Fruit fly (Drosophila melanogaster) whole organism, pupa: ENCODE data around the gene CG13786.
A peak's percentile ranks its signal among the peaks of the same experiment; 100 is the strongest.

Experiments used
- CG10348 ChIP-seq: fragments of 200-800 bp; sonication (Bioruptor generic); IDR thresholded peaks from 2 replicates; pipeline ENCODE4 v1.3.6; 2022; ENCODE audit warnings: missing biosample characterization, missing genetic modification characterization
- CG12605 ChIP-seq: fragments of 200-800 bp; sonication (Bioruptor generic); IDR thresholded peaks from 2 replicates; pipeline ENCODE4 v1.3.6; 2022; ENCODE audit warnings: missing biosample characterization, missing genetic modification characterization
- CG13204 ChIP-seq: fragments of 200-800 bp; sonication (Bioruptor generic); optimal IDR thresholded peaks from 2 replicates; lab custom pipeline; 2018; ENCODE audit warnings: missing biosample characterization, mild to moderate bottlenecking, missing genetic modification characterization, moderate library complexity
- CG14655 ChIP-seq: fragments of 200-800 bp; sonication (Bioruptor generic); optimal IDR thresholded peaks from 3 replicates; lab custom pipeline; 2017; ENCODE audit warnings: mild to moderate bottlenecking, missing biosample characterization, missing genetic modification reagents, missing genetic modification characterization
- CG15710 ChIP-seq: fragments of 200-800 bp; sonication (Bioruptor generic); optimal IDR thresholded peaks from 2 replicates; lab custom pipeline; 2018; ENCODE audit warnings: missing biosample characterization, mild to moderate bottlenecking, missing genetic modification characterization, moderate library complexity
- CG17806 ChIP-seq: fragments of 200-800 bp; sonication (Bioruptor generic); optimal IDR thresholded peaks from 2 replicates; lab custom pipeline; 2018; ENCODE audit warnings: missing biosample characterization, mild to moderate bottlenecking, missing genetic modification characterization, moderate library complexity
- CG32121 ChIP-seq: fragments of 200-800 bp; sonication (Bioruptor generic); IDR thresholded peaks from 2 replicates; pipeline ENCODE4 v1.3.6; 2022; ENCODE audit warnings: missing biosample characterization, missing genetic modification characterization
- CG34367 ChIP-seq: fragments of 200-800 bp; sonication (Bioruptor generic); optimal IDR thresholded peaks from 2 replicates; lab custom pipeline; 2018; ENCODE audit warnings: missing biosample characterization, mild to moderate bottlenecking, missing genetic modification characterization
- CG4496 ChIP-seq: fragments of 200-800 bp; sonication (Bioruptor generic); IDR thresholded peaks from 3 replicates; pipeline ENCODE4 v1.3.6; 2022; ENCODE audit warnings: missing biosample characterization, missing genetic modification characterization
- CG8159 ChIP-seq: fragments of 200-800 bp; sonication (Bioruptor generic); optimal IDR thresholded peaks from 3 replicates; lab custom pipeline; 2018; ENCODE audit warnings: missing biosample characterization, mild to moderate bottlenecking, missing genetic modification characterization, moderate library complexity
- CG8301 ChIP-seq: fragments of 200-800 bp; sonication (Bioruptor generic); optimal IDR thresholded peaks from 2 replicates; lab custom pipeline; 2018; ENCODE audit warnings: missing biosample characterization, mild to moderate bottlenecking, missing genetic modification characterization
- CG9948 ChIP-seq: fragments of 200-800 bp; sonication (Bioruptor generic); optimal IDR thresholded peaks from 2 replicates; lab custom pipeline; 2018; ENCODE audit warnings: missing biosample characterization, mild to moderate bottlenecking, missing genetic modification characterization, moderate library complexity
- D1 ChIP-seq: fragments of 200-800 bp; sonication (Bioruptor generic); optimal IDR thresholded peaks from 2 replicates; lab custom pipeline; 2018; ENCODE audit warnings: missing biosample characterization, mild to moderate bottlenecking, missing genetic modification characterization, moderate library complexity
- EcR ChIP-seq: fragments of 200-800 bp; sonication (Bioruptor generic); optimal IDR thresholded peaks from 3 replicates; lab custom pipeline; 2019; ENCODE audit warnings: missing biosample characterization, missing genetic modification characterization, mild to moderate bottlenecking, moderate library complexity, missing genetic modification reagents
- Ets98B ChIP-seq: fragments of 200-800 bp; sonication (Bioruptor generic); IDR thresholded peaks from 2 replicates; pipeline ENCODE4 v1.3.6; 2022; ENCODE audit warnings: missing biosample characterization, missing genetic modification characterization
- Pif1A ChIP-seq: fragments of 200-800 bp; sonication (Bioruptor generic); optimal IDR thresholded peaks from 3 replicates; lab custom pipeline; 2016; ENCODE audit warnings: missing biosample characterization, missing genetic modification characterization
- Pif1B ChIP-seq: fragments of 200-800 bp; sonication (Bioruptor generic); optimal IDR thresholded peaks from 3 replicates; lab custom pipeline; 2016; ENCODE audit warnings: missing biosample characterization, missing genetic modification characterization
- Snoo ChIP-seq: fragments of 200-800 bp; sonication (Bioruptor generic); optimal IDR thresholded peaks from 3 replicates; lab custom pipeline; 2017; ENCODE audit warnings: missing biosample characterization, mild to moderate bottlenecking, missing genetic modification characterization, inconsistent platforms
- fd96Ca ChIP-seq: fragments of 200-800 bp; sonication (Bioruptor generic); IDR thresholded peaks from 3 replicates; pipeline ENCODE4 v1.3.6; 2022; ENCODE audit warnings: missing biosample characterization, missing genetic modification characterization
- gl ChIP-seq: fragments of 200-800 bp; sonication (Bioruptor generic); optimal IDR thresholded peaks from 2 replicates; lab custom pipeline; 2018; ENCODE audit warnings: missing biosample characterization, mild to moderate bottlenecking, missing genetic modification characterization
- rn ChIP-seq: fragments of 200-800 bp; sonication (Bioruptor generic); IDR thresholded peaks from 2 replicates; pipeline ENCODE4 v1.3.6; 2022; ENCODE audit warnings: missing biosample characterization, missing genetic modification characterization

Gene CG13786

dm6 chr2L:7259500-7259899 lies 6.7 kb upstream of the CG13786 start:
- TF ChIP-seq Ets98B (GFP tag; lab: Robert Waterston, UW) (no peak), CG4496 (no peak), CG12605 (GFP tag; lab: Robert Waterston, UW) (no peak), fd96Ca (GFP tag; lab: Robert Waterston, UW) (no peak), CG9948 (tag; lab: Kevin White, UChicago) (no peak), CG15710 (tag; lab: Kevin White, UChicago) (no peak), rn (no peak), Snoo (tag; lab: Kevin White, UChicago) (no peak), Pif1B (no peak), D1 (tag; lab: Kevin White, UChicago) (no peak), CG13204 (GFP tag; lab: Kevin White, UChicago) (no peak), EcR (no peak), CG17806 (no peak)
- TF ChIP-seq, all 21 proteins: peak for 0

DNA sequence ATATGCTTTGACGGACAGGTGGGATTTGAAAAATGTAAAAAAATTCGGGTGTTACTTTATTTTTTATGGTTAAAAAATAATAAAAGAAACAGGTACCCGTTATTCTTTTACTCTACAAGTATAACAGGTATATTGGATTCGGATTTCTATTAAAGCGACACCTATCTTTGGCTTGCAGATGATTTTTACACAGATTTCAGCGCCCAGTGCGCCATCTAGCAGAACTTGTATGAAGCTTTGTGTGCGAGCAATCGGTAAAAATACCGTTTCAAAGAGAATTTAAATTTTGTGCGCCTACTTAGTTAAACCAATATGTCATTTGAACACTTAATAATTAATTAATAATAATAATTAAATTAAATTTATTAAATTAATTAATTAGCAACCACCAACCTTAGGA lies 5.3 kb upstream of the CG13786 start:
- TF ChIP-seq CG9948 (tag; lab: Kevin White, UChicago), result no peak
- TF ChIP-seq CG17806, result no peak
- TF ChIP-seq D1 (tag; lab: Kevin White, UChicago), result peak; percentile 59
- peak; percentile 20 for TF ChIP-seq Snoo (tag; lab: Kevin White, UChicago)
- TF ChIP-seq rn, result no peak
- TF ChIP-seq, all 21 proteins: peak for 2

DNA sequence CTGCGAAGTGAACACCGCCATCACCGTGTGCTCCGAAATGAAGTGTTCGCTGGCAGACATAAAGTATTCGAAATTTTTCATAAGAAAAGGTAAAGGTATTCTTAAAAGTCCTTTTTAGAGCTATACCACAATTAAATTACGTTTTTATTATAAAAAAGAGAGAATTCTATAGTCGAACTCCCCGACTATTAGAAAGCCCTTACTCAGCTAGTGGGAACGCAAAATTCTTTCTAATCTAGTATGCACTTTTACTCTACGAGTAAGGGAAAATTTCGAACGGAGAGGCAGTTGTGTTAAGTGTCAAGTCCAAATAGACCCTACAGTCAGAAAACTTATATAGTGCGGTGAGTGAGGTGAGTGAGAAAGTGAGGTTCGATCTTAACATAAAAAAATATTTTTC lies 4.4 kb upstream of the CG13786 start, which contains the start of gene CG31909:
Gene CG31909 (plus strand): TSS at position 301 of the 400 bp plus-strand sequence.
- TF ChIP-seq CG34367, result no peak
- TF ChIP-seq CG4496, result no peak
- TF ChIP-seq CG15710 (tag; lab: Kevin White, UChicago), result no peak
- TF ChIP-seq Pif1A, result no peak
- TF ChIP-seq Snoo (tag; lab: Kevin White, UChicago), result no peak
- TF ChIP-seq CG8159 (tag; lab: Kevin White, UChicago), result no peak

DNA sequence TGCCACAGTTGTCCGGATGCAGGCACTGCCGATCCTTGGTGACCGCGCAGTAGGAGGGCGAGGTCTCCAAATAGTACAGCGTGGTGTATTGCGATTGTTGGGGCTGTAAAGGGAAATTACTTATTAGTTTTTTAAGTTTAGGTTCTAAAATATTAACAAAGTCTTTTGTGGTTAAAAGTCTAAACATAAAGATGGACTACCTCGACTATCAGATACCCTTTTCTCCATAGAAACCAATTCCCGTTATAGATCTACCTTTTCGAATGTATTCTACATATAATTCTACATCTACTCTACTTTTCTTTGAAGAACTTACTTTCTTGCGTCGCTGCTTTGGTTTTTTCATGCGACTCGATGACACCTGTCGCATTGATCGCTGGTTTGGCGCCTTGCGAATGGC lies 3.4 kb upstream of the CG13786 start:
- no peak for TF ChIP-seq EcR
- TF ChIP-seq gl, result no peak
- TF ChIP-seq Ets98B (GFP tag; lab: Robert Waterston, UW), result no peak
- TF ChIP-seq CG32121 (GFP tag; lab: Robert Waterston, UW), result no peak

- no peak for TF ChIP-seq CG15710 (tag; lab: Kevin White, UChicago)
- no peak for TF ChIP-seq CG4496
- no peak for TF ChIP-seq D1 (tag; lab: Kevin White, UChicago)
- no peak for TF ChIP-seq CG34367
- no peak for TF ChIP-seq EcR
- TF ChIP-seq CG17806, result no peak
- no peak for TF ChIP-seq CG13204 (GFP tag; lab: Kevin White, UChicago)
- no peak for TF ChIP-seq CG10348
- TF ChIP-seq Ets98B (GFP tag; lab: Robert Waterston, UW), result no peak
- no peak for TF ChIP-seq CG8301
- TF ChIP-seq CG32121 (GFP tag; lab: Robert Waterston, UW), result no peak
- no peak for TF ChIP-seq gl
- TF ChIP-seq Snoo (tag; lab: Kevin White, UChicago), result no peak
- TF ChIP-seq rn, result no peak
- no peak for TF ChIP-seq CG8159 (tag; lab: Kevin White, UChicago)
- no peak for TF ChIP-seq CG12605 (GFP tag; lab: Robert Waterston, UW)
Measured at dm6 chr2L:7254712-7255183, 2.0 kb upstream of the CG13786 start.

- TF ChIP-seq gl, result no peak
- TF ChIP-seq CG32121 (GFP tag; lab: Robert Waterston, UW), result no peak
- no peak for TF ChIP-seq CG14655
- no peak for TF ChIP-seq Pif1A
- no peak for TF ChIP-seq EcR
- TF ChIP-seq CG8159 (tag; lab: Kevin White, UChicago), result no peak
- TF ChIP-seq CG4496, result peak; percentile 64; the same call in 2 of the 3 replicates
- TF ChIP-seq Snoo (tag; lab: Kevin White, UChicago), result no peak
- TF ChIP-seq CG34367, result no peak
- TF ChIP-seq CG9948 (tag; lab: Kevin White, UChicago), result no peak
- TF ChIP-seq rn, result no peak
- 0 out of 3 replicates have a peak, but pooled peaks have one; percentile 25 for TF ChIP-seq fd96Ca (GFP tag; lab: Robert Waterston, UW)
- no peak for TF ChIP-seq Pif1B
- no peak for TF ChIP-seq CG13204 (GFP tag; lab: Kevin White, UChicago)
- TF ChIP-seq D1 (tag; lab: Kevin White, UChicago), result no peak
- no peak for TF ChIP-seq CG17806
Measured at dm6 chr2L:7249293-7249819, 3.4 kb downstream of the CG13786 start, which contains the start of gene Ndae1. Gene Ndae1 (minus strand): TSS chr2L:7249343.

- TF ChIP-seq CG8301, result no peak
- no peak for TF ChIP-seq gl
- no peak for TF ChIP-seq CG12605 (GFP tag; lab: Robert Waterston, UW)
- no peak for TF ChIP-seq CG14655
- no peak for TF ChIP-seq CG4496
- TF ChIP-seq Snoo (tag; lab: Kevin White, UChicago), result no peak
- no peak for TF ChIP-seq rn
- no peak for TF ChIP-seq Ets98B (GFP tag; lab: Robert Waterston, UW)
- TF ChIP-seq CG17806, result no peak
- no peak for TF ChIP-seq Pif1A
- TF ChIP-seq D1 (tag; lab: Kevin White, UChicago), result no peak
- no peak for TF ChIP-seq fd96Ca (GFP tag; lab: Robert Waterston, UW)
- no peak for TF ChIP-seq CG32121 (GFP tag; lab: Robert Waterston, UW)
- TF ChIP-seq Pif1B, result no peak
- TF ChIP-seq EcR, result no peak
- no peak for TF ChIP-seq CG13204 (GFP tag; lab: Kevin White, UChicago)
- TF ChIP-seq, all 21 proteins: peak for 0
Measured at dm6 chr2L:7248114-7248513, 4.7 kb downstream of the CG13786 start.
